Worm (Caenorhabditis elegans): ENCODE results near the gene K01F9.2.
"Not testable (repeated sequence)": the region's sequence is repeated elsewhere in the genome, so short reads cannot be mapped to it uniquely, and the experiment has no call there.

The K01F9.2 gene

ce11 chrIII:8901078-8901477 is 24.1 kb upstream of the K01F9.2 start (continued):
- TF ChIP-seq Y53G8AR.9 (GFP tag; conservative IDR thresholded peaks at IDR 0.05): 0 out of 2 replicates have a peak, but pooled peaks have one; percentile 45
- TF ChIP-seq cebp-1 (GFP tag; IDR thresholded peaks at IDR 0.05): not testable (repeated sequence)
- peak; percentile 3 for TF ChIP-seq cebp-1 (tag; optimal IDR thresholded peaks at IDR 0.05)
- TF ChIP-seq madf-6 (GFP tag; IDR thresholded peaks at IDR 0.05): peak; percentile 69
- TF ChIP-seq lsl-1 (GFP tag; optimal IDR thresholded peaks at IDR 0.05): peak; percentile 12
- TF ChIP-seq ekl-4 (GFP tag; IDR thresholded peaks at IDR 0.05): peak; percentile 79

ce11 chrIII:8899767-8900166 is 22.8 kb upstream of the K01F9.2 start:
- TF ChIP-seq mcd-1 (GFP tag; IDR thresholded peaks at IDR 0.05) (no peak), F57A8.1 (GFP tag; optimal IDR thresholded peaks at IDR 0.05) (no peak), D2030.7 (GFP tag; IDR thresholded peaks at IDR 0.05) (peak; percentile 56; the same call in 1 of the 2 replicates), F23B12.7 (tag; optimal IDR thresholded peaks at IDR 0.05; ENCODE audit: insufficient read depth) (peak; percentile 23), C06A6.2 (GFP tag; conservative IDR thresholded peaks at IDR 0.05) (no peak), efl-1 (GFP tag; optimal IDR thresholded peaks at IDR 0.05) (peak; percentile 83), snpc-4 (GFP tag; optimal IDR thresholded peaks at IDR 0.05) (no peak), snpc-4 (tag; optimal IDR thresholded peaks at IDR 0.05) (peak in 1 of 4 experiments; percentile 19), Y56A3A.18 (GFP tag; IDR thresholded peaks at IDR 0.05) (no peak), ceh-91 (GFP tag; IDR thresholded peaks at IDR 0.05) (peak; percentile 74), dpl-1 (GFP tag; optimal IDR thresholded peaks at IDR 0.05) (peak; percentile 73), hmg-1.2 (GFP tag; IDR thresholded peaks at IDR 0.05) (peak; percentile 11; the same call in 1 of the 2 replicates), snpc-3.4 (tag; optimal IDR thresholded peaks at IDR 0.05) (peak; percentile 78), nfya-1 (tag; optimal IDR thresholded peaks at IDR 0.05; ENCODE audit: borderline replicate concordance, insufficient read depth) (no peak), F33H1.4 (GFP tag; IDR thresholded peaks at IDR 0.05) (peak; percentile 91), xnd-1 (tag; optimal IDR thresholded peaks at IDR 0.05) (peak; percentile 73), lin-40 (tag; optimal IDR thresholded peaks at IDR 0.05) (no peak), ceh-79 (tag; optimal IDR thresholded peaks at IDR 0.05) (no peak), dox-1 (GFP tag; IDR thresholded peaks at IDR 0.05) (peak; percentile 48), him-1 (tag; optimal IDR thresholded peaks at IDR 0.05) (peak; percentile 16), B0336.3 (GFP tag; IDR thresholded peaks at IDR 0.05) (no peak), hlh-12 (tag; optimal IDR thresholded peaks at IDR 0.05) (no peak), madf-6 (GFP tag; IDR thresholded peaks at IDR 0.05) (peak; percentile 86), tbx-9 (tag; optimal IDR thresholded peaks at IDR 0.05; ENCODE audit: borderline replicate concordance) (no peak), aptf-3 (GFP tag; IDR thresholded peaks at IDR 0.05) (no peak), Y79H2A.3 (GFP tag; conservative IDR thresholded peaks at IDR 0.05) (no peak), ccch-3 (GFP tag; optimal IDR thresholded peaks at IDR 0.05) (no peak), dpff-1 (tag; optimal IDR thresholded peaks at IDR 0.05) (no peak), Y95B8A.8 (GFP tag; IDR thresholded peaks at IDR 0.05) (0 out of 2 replicates have a peak, but pooled peaks have one; percentile 5), lsy-27 (tag; optimal IDR thresholded peaks at IDR 0.05; ENCODE audit: borderline replicate concordance, insufficient read depth) (no peak), ekl-4 (GFP tag; IDR thresholded peaks at IDR 0.05) (no peak), nhr-179 (tag; optimal IDR thresholded peaks at IDR 0.05) (no peak), lin-54 (GFP tag; optimal IDR thresholded peaks at IDR 0.05) (peak; percentile 62), madf-8 (GFP tag; conservative IDR thresholded peaks at IDR 0.05) (peak; percentile 76), lin-35 (GFP tag; optimal IDR thresholded peaks at IDR 0.05) (peak in 1 of 3 experiments; percentile 1), nfyb-1 (GFP tag; IDR thresholded peaks at IDR 0.05) (peak; percentile 56; the same call in 1 of the 2 replicates), ztf-28 (GFP tag; IDR thresholded peaks at IDR 0.05) (no peak), egrh-3 (GFP tag; IDR thresholded peaks at IDR 0.05) (no peak), attf-3 (GFP tag; conservative IDR thresholded peaks at IDR 0.05) (peak; percentile 77), repo-1 (tag; optimal IDR thresholded peaks at IDR 0.05) (no peak), pbrm-1 (GFP tag; IDR thresholded peaks at IDR 0.05) (no peak), lin-26 (GFP tag; IDR thresholded peaks at IDR 0.05) (no peak), zfh-2 (GFP tag; conservative IDR thresholded peaks at IDR 0.05) (no peak)

Measured in whole organism, young adult.